Worm (Caenorhabditis elegans) whole organism, late embryonic: ENCODE measurements around the gene C35B1.8.
A peak's percentile ranks its signal among the peaks of the same experiment; 100 is the strongest.

ENCODE experiments used
- K02D7.2 ChIP-seq: sonication (generic microtip); optimal IDR thresholded peaks from 2 replicates; lab custom pipeline; 2017; ENCODE audit warnings: mild to moderate bottlenecking, missing genetic modification characterization, missing compliant biosample characterization
- K09A11.1 ChIP-seq: sonication (generic microtip); optimal IDR thresholded peaks from 2 replicates; lab custom pipeline; 2017; ENCODE audit warnings: antibody characterized with exemption, mild to moderate bottlenecking, missing genetic modification characterization, missing compliant biosample characterization; ENCODE audit not compliant: insufficient read depth
- T23F11.4 ChIP-seq: fragments of 200-800 bp; sonication (Bioruptor generic); optimal IDR thresholded peaks from 2 replicates; lab custom pipeline; 2018; ENCODE audit warnings: mild to moderate bottlenecking, missing genetic modification characterization, missing compliant biosample characterization
- Y22D7AL.16 ChIP-seq: sonication (generic microtip); optimal IDR thresholded peaks from 2 replicates; lab custom pipeline; 2016; ENCODE audit warnings: missing genetic modification characterization, missing compliant biosample characterization
- ahr-1 ChIP-seq: sonication (generic microtip); optimal IDR thresholded peaks from 2 replicates; lab custom pipeline; 2016; ENCODE audit warnings: missing genetic modification characterization, missing compliant biosample characterization
- ceh-14 ChIP-seq: sonication (generic microtip); optimal IDR thresholded peaks from 2 replicates; lab custom pipeline; 2016; ENCODE audit warnings: missing genotype, missing genetic modification characterization, missing compliant biosample characterization
- ceh-19 ChIP-seq: fragments of 200-800 bp; sonication (Bioruptor generic); optimal IDR thresholded peaks from 2 replicates; lab custom pipeline; 2018; ENCODE audit warnings: mild to moderate bottlenecking, missing genetic modification characterization, missing compliant biosample characterization
- ceh-24 ChIP-seq: sonication (generic microtip); optimal IDR thresholded peaks from 2 replicates; lab custom pipeline; 2016; ENCODE audit warnings: mild to moderate bottlenecking, missing genetic modification characterization, missing compliant biosample characterization
- ceh-45 ChIP-seq: fragments of 200-800 bp; sonication (Bioruptor generic); IDR thresholded peaks from 2 replicates; pipeline ENCODE4 v1.3.6; 2022; ENCODE audit warnings: missing genetic modification reagents, missing genetic modification characterization, missing compliant biosample characterization
- ceh-48 ChIP-seq: sonication (generic microtip); optimal IDR thresholded peaks from 2 replicates; lab custom pipeline; 2016; ENCODE audit warnings: missing genetic modification characterization, inconsistent platforms, missing compliant biosample characterization
- che-1 ChIP-seq: sonication (generic microtip); optimal IDR thresholded peaks from 2 replicates; lab custom pipeline; 2016; ENCODE audit warnings: mild to moderate bottlenecking, missing genetic modification characterization, missing compliant biosample characterization
- dmd-4 ChIP-seq: sonication (generic microtip); optimal IDR thresholded peaks from 2 replicates; lab custom pipeline; 2016; ENCODE audit warnings: borderline replicate concordance, missing genetic modification characterization, missing compliant biosample characterization
- dve-1 ChIP-seq: sonication (generic microtip); optimal IDR thresholded peaks from 2 replicates; lab custom pipeline; 2017; ENCODE audit warnings: antibody characterized with exemption, mild to moderate bottlenecking, missing genetic modification characterization, missing compliant biosample characterization
- fax-1 ChIP-seq: sonication (generic microtip); optimal IDR thresholded peaks from 2 replicates; lab custom pipeline; 2016; ENCODE audit warnings: missing genotype, missing genetic modification characterization, missing compliant biosample characterization
- fkh-10 ChIP-seq: fragments of 150-350 bp; optimal IDR thresholded peaks from 2 replicates; lab custom pipeline; 2014; ENCODE audit warnings: missing biosample characterization, missing genetic modification reagents, missing genetic modification characterization
- gmeb-2 ChIP-seq: sonication (generic microtip); optimal IDR thresholded peaks from 2 replicates; lab custom pipeline; 2016; ENCODE audit warnings: missing genetic modification characterization, inconsistent platforms, missing compliant biosample characterization
- hlh-13 ChIP-seq: fragments of 200-800 bp; sonication (Bioruptor generic); optimal IDR thresholded peaks from 2 replicates; lab custom pipeline; 2018; ENCODE audit warnings: mild to moderate bottlenecking, missing genetic modification characterization, missing compliant biosample characterization
- hlh-6 ChIP-seq: sonication (generic microtip); optimal IDR thresholded peaks from 2 replicates; lab custom pipeline; 2016; ENCODE audit warnings: missing genotype, missing genetic modification characterization, missing compliant biosample characterization
- hlh-8 ChIP-seq: sonication (generic microtip); optimal IDR thresholded peaks from 2 replicates; lab custom pipeline; 2016; ENCODE audit warnings: missing genotype, missing genetic modification characterization, missing compliant biosample characterization
- mec-3 ChIP-seq: sonication (generic microtip); optimal IDR thresholded peaks from 2 replicates; lab custom pipeline; 2016; ENCODE audit warnings: borderline replicate concordance, missing genetic modification characterization, missing compliant biosample characterization
- nfya-1 ChIP-seq: sonication (generic microtip); optimal IDR thresholded peaks from 2 replicates; lab custom pipeline; 2017; ENCODE audit warnings: missing genetic modification characterization, mild to moderate bottlenecking, missing compliant biosample characterization, antibody characterized with exemption, moderate library complexity
- nhr-11 ChIP-seq: fragments of 150-350 bp; optimal IDR thresholded peaks from 2 replicates; lab custom pipeline; 2014; ENCODE audit warnings: missing biosample characterization, missing genetic modification characterization
- odd-2 ChIP-seq: sonication (generic microtip); optimal IDR thresholded peaks from 2 replicates; lab custom pipeline; 2017; ENCODE audit warnings: antibody characterized with exemption, mild to moderate bottlenecking, missing genetic modification characterization, missing compliant biosample characterization
- pag-3 ChIP-seq: sonication (generic microtip); optimal IDR thresholded peaks from 2 replicates; lab custom pipeline; 2016; ENCODE audit warnings: missing compliant biosample characterization, missing genetic modification characterization, borderline replicate concordance
- pha-2 ChIP-seq: sonication (generic microtip); optimal IDR thresholded peaks from 2 replicates; lab custom pipeline; 2017; ENCODE audit warnings: mild to moderate bottlenecking, missing genetic modification characterization, missing compliant biosample characterization
- pha-4 ChIP-seq: fragments of 150-350 bp; optimal IDR thresholded peaks from 2 replicates; lab custom pipeline; 2018; ENCODE audit warnings: missing biosample characterization, missing genetic modification reagents, missing genetic modification characterization
- pros-1 ChIP-seq: fragments of 150-350 bp; optimal IDR thresholded peaks from 2 replicates; lab custom pipeline; 2014; ENCODE audit warnings: missing biosample characterization, missing genetic modification reagents, missing genetic modification characterization
- rnt-1 ChIP-seq: sonication (generic microtip); optimal IDR thresholded peaks from 2 replicates; lab custom pipeline; 2016; ENCODE audit warnings: missing genetic modification characterization, missing compliant biosample characterization
- sox-2 ChIP-seq: fragments of 200-800 bp; sonication (Bioruptor generic); IDR thresholded peaks from 2 replicates; pipeline ENCODE4 v1.3.6; 2022; ENCODE audit warnings: missing genetic modification reagents, missing genetic modification characterization, missing compliant biosample characterization
- syd-9 ChIP-seq: sonication (generic microtip); optimal IDR thresholded peaks from 2 replicates; lab custom pipeline; 2016; ENCODE audit warnings: mild to moderate bottlenecking, missing genetic modification characterization, moderate library complexity, missing compliant biosample characterization
- unc-42 ChIP-seq: sonication (generic microtip); optimal IDR thresholded peaks from 2 replicates; lab custom pipeline; 2016; ENCODE audit warnings: missing genotype, missing genetic modification characterization, missing compliant biosample characterization
- unc-55 ChIP-seq: sonication (generic microtip); optimal IDR thresholded peaks from 2 replicates; lab custom pipeline; 2017; ENCODE audit warnings: missing biosample characterization, missing genetic modification reagents, missing genetic modification characterization
- ztf-16 ChIP-seq: sonication (generic microtip); optimal IDR thresholded peaks from 2 replicates; lab custom pipeline; 2017; ENCODE audit warnings: missing genetic modification characterization, missing compliant biosample characterization

C35B1.8 gene

DNA sequence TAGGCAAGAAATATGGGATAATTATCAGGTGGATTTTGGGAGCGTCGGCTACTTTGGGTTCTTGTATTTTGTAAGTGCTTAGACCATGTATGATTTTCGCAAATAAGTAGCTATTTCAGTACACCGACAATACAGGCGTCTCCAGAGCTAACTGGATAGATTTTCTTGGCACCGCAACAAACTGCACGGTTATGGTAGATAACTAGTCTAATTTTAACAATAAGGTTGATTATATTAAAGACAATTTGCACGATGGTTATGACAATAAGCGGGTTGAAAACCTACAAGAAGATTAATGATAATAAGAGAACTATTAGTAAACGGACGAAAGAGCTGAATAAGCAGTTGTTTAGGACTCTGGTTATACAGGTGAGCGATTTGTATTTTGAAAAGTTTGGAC, 11.5 kb downstream of the C35B1.8 start:
- TF ChIP-seq mec-3 (tag; lab: Kevin White, UChicago) (no peak), ceh-24 (tag; lab: Kevin White, UChicago) (no peak), ceh-14 (tag; lab: Kevin White, UChicago) (no peak), hlh-8 (tag; lab: Kevin White, UChicago) (no peak), odd-2 (tag; lab: Kevin White, UChicago) (no peak), nfya-1 (tag; lab: Kevin White, UChicago) (no peak), fax-1 (tag; lab: Kevin White, UChicago) (no peak), gmeb-2 (tag; lab: Kevin White, UChicago) (no peak), che-1 (tag; lab: Kevin White, UChicago) (no peak), dmd-4 (no peak), Y22D7AL.16 (no peak), hlh-13 (GFP tag; lab: Kevin White, UChicago) (no peak), pag-3 (no peak)

DNA sequence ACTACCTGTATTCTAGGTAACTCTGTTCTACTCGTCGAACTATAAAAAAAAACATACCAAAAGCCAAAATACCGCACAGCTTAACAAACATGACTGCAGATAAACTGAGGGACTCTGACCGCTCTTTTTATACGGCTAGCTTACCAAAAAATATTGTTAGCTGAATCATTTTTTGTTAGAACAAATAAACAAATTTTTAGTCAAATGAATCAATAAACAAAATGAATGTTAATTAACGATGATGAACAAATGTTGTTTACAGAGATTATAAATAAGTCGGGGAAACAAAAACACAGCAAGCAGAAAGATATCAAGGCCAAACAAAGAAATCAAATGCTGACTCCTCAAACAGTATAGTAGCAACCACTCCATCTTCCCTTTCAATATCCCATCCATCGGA, 15.2 kb downstream of the C35B1.8 start, which contains the start of gene ilys-6:
Gene ilys-6, minus strand, starts transcription at position 101 of the 400 bp plus-strand sequence.
- no peak for TF ChIP-seq K09A11.1 (tag; lab: Kevin White, UChicago)
- TF ChIP-seq fkh-10 (GFP tag; lab: Kevin White, UChicago), result no peak
- TF ChIP-seq Y22D7AL.16, result no peak
- no peak for TF ChIP-seq mec-3 (tag; lab: Kevin White, UChicago)
- TF ChIP-seq, all 69 proteins: peak for 0

ce11 chrIV:4055297-4055696, 23.5 kb downstream of the C35B1.8 start:
- TF ChIP-seq hlh-6 (tag; lab: Kevin White, UChicago), result no peak
- TF ChIP-seq unc-42 (tag; lab: Kevin White, UChicago), result no peak
- no peak for TF ChIP-seq sox-2 (GFP tag; lab: Robert Waterston, UW)
- no peak for TF ChIP-seq dve-1 (tag; lab: Kevin White, UChicago)
- TF ChIP-seq ztf-16 (tag; lab: Kevin White, UChicago), result no peak
- peak; percentile 64 for TF ChIP-seq unc-55
- no peak for TF ChIP-seq nhr-11 (tag; lab: Kevin White, UChicago)
- TF ChIP-seq syd-9 (tag; lab: Kevin White, UChicago), result no peak
- TF ChIP-seq pha-2 (tag; lab: Kevin White, UChicago), result no peak
- TF ChIP-seq K02D7.2 (tag; lab: Kevin White, UChicago), result no peak
- TF ChIP-seq rnt-1 (tag; lab: Kevin White, UChicago), result peak; percentile 0

DNA sequence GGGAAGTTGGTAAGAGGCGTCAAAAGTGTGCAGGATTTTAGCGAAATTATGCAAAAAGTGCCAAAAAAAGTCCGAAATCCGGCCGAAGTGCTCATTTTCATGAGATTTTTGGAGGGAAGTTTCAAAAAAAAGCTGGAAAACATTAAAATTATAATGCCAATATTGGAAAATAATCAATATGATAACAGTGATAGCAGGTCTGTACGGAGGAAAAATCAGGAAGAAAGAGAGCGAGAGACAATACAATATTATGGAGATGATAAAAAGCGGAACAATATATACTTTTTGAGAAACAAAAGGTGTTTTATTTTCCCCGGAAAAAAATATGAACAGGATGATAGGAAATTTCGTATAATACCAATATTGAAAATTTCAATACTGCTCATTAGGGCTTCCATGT, 25.4 kb downstream of the C35B1.8 start:
- no peak for TF ChIP-seq ceh-48 (tag; lab: Kevin White, UChicago)
- no peak for TF ChIP-seq K09A11.1 (tag; lab: Kevin White, UChicago)

DNA sequence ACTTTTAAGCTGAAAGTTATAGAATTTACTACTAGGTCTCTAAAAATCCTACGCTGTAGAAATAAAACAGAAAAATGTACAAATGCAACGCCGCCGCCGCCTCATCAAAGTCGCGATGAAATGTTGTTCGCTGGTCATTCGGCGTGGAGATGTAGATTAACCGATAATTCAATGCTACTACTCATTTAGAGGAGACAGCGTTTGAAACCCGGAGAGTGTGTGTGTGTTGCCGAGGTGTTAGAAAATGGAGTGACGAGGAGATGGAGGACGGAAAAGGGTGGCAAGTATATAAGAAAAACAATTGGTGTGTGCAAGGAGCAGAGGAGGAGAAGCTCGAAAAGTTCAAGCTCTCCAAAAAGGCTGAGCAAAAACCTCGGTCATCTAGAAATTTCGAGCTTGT, 26.5 kb downstream of the C35B1.8 start:
- no peak for TF ChIP-seq ceh-19 (GFP tag; lab: Kevin White, UChicago)
- TF ChIP-seq ceh-45 (GFP tag; lab: Robert Waterston, UW), result no peak
- peak; percentile 75 for TF ChIP-seq unc-42 (tag; lab: Kevin White, UChicago)

DNA sequence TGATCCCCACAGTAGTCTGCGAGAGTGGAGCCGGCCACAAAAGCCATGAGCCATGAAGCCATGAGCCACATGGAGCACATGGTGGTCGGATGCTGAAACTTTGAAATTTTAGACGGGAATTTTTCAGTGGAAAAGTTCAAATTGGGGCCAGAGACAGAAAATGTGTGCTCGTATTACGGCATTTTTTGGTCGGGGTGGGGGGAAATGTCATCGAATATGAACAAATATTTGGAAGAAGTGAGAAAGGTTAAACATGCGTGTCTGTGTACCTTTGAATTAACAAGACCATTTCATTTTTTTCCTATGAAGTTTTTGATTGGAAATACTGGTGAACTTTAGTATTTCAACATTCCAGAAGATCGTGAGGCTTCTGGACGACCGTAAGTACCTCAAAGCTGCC, 27.3 kb downstream of the C35B1.8 start, which contains the start of gene wrt-5:
Gene wrt-5, minus strand, starts transcription at position 101 of the 400 bp plus-strand sequence.
- TF ChIP-seq T23F11.4, result no peak
- TF ChIP-seq pha-4, result no peak
- no peak for TF ChIP-seq ahr-1 (tag; lab: Kevin White, UChicago)
- TF ChIP-seq pros-1 (tag; lab: Kevin White, UChicago), result no peak
- TF ChIP-seq, all 69 proteins: peak for 0
